Worm (Caenorhabditis elegans) whole organism, dauer: Measurements from ENCODE around the gene ari-1.4.

Source experiments
- unc-62 ChIP-seq: sonication (generic microtip); optimal IDR thresholded peaks from 2 replicates; lab custom pipeline; 2017; ENCODE audit warnings: missing biosample characterization, missing genetic modification reagents, missing genetic modification characterization

ari-1.4 gene

ce11 chrIV:15475829-15476228 is 52.5 kb downstream of the ari-1.4 start:
- TF ChIP-seq unc-62, result no peak
